Worm (Caenorhabditis elegans): ENCODE data around the gene clec-61.

- no peak for TF ChIP-seq F10E7.11 (tag; optimal IDR thresholded peaks at IDR 0.05)
- no peak for TF ChIP-seq ama-1 (optimal IDR thresholded peaks at IDR 0.05)
- no peak for TF ChIP-seq ama-1 (GFP tag; optimal IDR thresholded peaks at IDR 0.05)
- TF ChIP-seq C06A6.2 (GFP tag; conservative IDR thresholded peaks at IDR 0.05) = no peak
- TF ChIP-seq hmg-20 (GFP tag; IDR thresholded peaks at IDR 0.05) = no peak
- TF ChIP-seq F22D6.2 (tag; optimal IDR thresholded peaks at IDR 0.05) = no peak
- no peak for TF ChIP-seq ets-4 (GFP tag; optimal IDR thresholded peaks at IDR 0.05)
- TF ChIP-seq ceh-40 (GFP tag; IDR thresholded peaks at IDR 0.05) = no peak
- no peak for TF ChIP-seq cebp-1 (GFP tag; IDR thresholded peaks at IDR 0.05)
- no peak for TF ChIP-seq cebp-1 (tag; optimal IDR thresholded peaks at IDR 0.05)
Observed at ce11 chrII:10519017-10519416, 28.7 kb upstream of the clec-61 start, which contains the start of gene F59B10.4.

All from whole organism, young adult.